Fruit fly (Drosophila melanogaster): Measurements from ENCODE around the gene CG33257.

Gene CG33257

DNA sequence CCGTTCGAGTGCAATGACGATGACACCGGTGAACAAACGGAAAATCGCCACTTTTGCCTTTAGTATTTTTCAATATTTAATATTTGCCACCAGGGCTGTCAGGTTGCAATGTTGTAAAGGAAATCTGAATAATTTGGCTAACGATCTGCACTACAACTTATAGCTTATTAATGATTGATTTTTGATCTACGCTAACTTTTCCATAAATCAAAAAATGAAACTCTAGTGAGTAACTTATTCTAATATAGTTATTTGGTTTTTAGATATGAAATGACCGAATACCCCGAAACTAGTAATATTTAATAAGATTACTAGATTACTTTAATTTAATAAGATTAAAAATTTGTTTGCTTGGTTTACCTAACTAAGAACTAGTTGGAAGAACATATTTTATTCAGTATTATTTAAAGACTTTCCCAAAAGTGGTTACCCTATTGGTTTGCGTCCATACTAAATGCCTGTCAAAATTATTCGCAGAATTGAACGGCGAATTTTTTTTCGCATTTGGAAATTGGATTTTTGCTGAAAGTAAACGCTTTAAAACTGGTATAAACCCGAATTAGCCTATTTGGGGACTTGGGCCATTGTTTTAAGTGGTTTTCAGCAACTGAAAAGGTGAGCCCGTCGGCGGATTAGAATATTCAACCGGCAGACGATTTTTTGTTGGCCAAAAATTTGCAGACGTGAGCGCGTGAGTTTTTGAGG lies 39.9 kb downstream of the CG33257 start, which contains the start of the genes Agpat3 and RAF2:
TSS of gene Agpat3 (minus strand) at position 78 of the 705 bp plus-strand sequence.
TSS of gene RAF2 (plus strand) at position 448 of the 705 bp plus-strand sequence.
- TF ChIP-seq ttk (optimal IDR thresholded peaks at IDR 0.05) (no peak), Myc (optimal IDR thresholded peaks at IDR 0.05) (no peak), h (optimal IDR thresholded peaks at IDR 0.05) (no peak)

DNA sequence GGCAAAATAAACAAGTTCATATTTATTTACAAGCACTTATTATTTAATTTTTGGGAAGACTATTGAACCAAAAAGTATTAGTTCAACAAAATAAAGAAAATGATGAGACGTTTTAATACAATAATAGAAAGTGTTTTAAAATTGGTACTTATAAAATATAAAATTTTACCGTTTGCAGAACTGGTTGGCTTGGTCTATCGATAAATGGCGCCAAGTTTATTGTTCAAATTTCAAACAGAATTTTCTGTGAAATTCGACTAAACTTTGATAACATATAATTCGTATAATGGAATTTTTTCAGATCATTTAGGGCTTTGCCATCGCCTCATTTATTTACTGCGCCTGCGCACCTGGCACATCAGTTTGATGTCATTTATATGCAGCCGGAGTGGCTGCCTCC lies 44.7 kb downstream of the CG33257 start:
- TF ChIP-seq Myc (optimal IDR thresholded peaks at IDR 0.05) (no peak), insv (optimal IDR thresholded peaks at IDR 0.05) (no peak), h (optimal IDR thresholded peaks at IDR 0.05) (no peak), psq (optimal IDR thresholded peaks at IDR 0.05) (no peak), ttk (optimal IDR thresholded peaks at IDR 0.05) (no peak), Sin3A (optimal IDR thresholded peaks at IDR 0.05) (no peak)

DNA sequence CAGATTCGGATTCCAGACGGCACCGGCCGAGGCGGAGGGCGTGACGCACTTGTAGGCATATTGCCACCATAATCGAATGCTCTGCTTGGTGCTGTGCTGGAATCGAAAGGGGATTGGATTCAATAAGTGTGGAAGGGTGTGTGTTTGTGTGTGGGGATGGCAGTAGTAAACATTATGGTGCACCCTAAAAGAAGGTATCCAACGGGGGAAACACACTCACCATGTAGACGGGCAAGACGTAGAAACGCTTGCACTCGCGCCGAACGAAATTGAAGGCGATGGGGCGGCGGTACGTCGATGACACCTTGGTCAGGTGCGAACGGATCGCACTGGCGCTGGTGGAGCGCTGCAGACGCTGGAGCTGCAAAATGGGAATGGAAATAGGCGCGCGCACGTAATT lies 45.1 kb downstream of the CG33257 start:
- TF ChIP-seq h (optimal IDR thresholded peaks at IDR 0.05): no peak
- TF ChIP-seq ttk (optimal IDR thresholded peaks at IDR 0.05): no peak
- TF ChIP-seq Myc (optimal IDR thresholded peaks at IDR 0.05): no peak
- TF ChIP-seq insv (optimal IDR thresholded peaks at IDR 0.05): no peak

DNA sequence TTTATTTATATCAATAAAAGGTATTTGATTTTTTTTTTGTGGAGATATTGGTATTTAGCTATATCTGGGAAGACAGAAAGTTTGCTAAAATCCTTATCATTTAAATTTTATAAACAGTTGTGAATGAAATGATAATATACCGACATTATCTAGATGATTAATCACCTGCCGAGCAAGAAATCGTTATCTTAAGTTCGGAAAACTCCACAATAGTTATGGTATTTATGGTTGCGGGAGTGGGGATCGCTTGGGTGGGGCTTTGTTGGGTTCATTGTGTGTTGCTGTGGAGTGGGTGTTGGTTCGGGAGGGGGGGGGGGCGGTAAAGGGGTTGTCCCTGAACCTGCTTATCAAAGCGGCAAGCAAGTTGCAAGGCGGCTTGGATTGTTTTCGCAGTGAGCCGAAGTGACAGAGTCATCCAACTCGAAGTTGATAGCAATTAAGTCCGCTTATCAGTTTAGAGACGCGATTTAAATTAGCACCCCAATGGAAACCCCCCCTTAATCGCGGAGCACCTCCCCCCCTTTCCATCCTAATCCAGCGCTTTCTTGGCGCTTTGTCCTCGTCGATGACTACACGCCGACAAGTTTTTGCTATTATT lies 46.2 kb downstream of the CG33257 start:
- TF ChIP-seq h (optimal IDR thresholded peaks at IDR 0.05) (no peak), Myc (optimal IDR thresholded peaks at IDR 0.05) (no peak), Sin3A (optimal IDR thresholded peaks at IDR 0.05) (no peak), psq (optimal IDR thresholded peaks at IDR 0.05) (no peak), ttk (optimal IDR thresholded peaks at IDR 0.05) (no peak), insv (optimal IDR thresholded peaks at IDR 0.05) (no peak)

DNA sequence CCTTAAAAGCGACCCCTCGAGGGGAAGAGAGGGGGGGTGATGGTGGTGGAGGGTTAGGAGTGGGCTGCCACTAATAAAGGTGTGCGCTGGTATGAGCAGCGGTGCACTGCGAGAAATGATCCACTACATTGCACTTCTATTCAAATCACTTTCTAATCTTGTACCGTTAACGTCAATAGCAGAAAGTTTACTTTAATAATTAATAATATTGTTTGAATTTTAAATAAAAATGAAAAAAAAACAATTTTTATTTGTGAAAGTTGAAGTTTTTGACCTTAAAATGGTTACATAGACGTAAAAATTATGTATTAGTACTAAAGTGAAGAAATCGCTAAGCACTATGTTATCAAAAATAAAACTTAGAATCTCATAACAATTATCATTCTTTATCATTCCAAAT lies 46.8 kb downstream of the CG33257 start:
- TF ChIP-seq ttk (optimal IDR thresholded peaks at IDR 0.05) (no peak), Sin3A (optimal IDR thresholded peaks at IDR 0.05) (no peak), psq (optimal IDR thresholded peaks at IDR 0.05) (no peak), h (optimal IDR thresholded peaks at IDR 0.05) (no peak), Myc (optimal IDR thresholded peaks at IDR 0.05) (no peak), insv (optimal IDR thresholded peaks at IDR 0.05) (no peak)

DNA sequence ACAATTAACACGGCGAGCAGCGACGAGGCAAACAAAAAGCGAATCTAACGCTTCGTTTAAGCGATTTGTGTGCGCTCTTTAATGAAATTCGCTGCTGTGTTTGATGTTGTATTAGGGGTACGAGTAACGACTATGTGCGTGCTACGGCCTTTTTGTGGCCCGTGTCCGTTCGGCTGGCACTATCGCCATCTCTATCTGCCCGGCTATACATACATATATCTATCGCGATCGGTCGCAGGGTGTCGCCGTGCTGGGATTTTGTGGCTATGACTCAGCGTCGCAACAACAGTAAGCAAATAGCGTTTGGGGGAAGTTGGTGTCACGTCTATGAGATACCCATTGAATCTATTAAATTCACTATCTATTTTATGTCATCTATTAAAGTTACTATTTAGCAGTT lies 47.6 kb downstream of the CG33257 start:
- no peak for TF ChIP-seq ttk (optimal IDR thresholded peaks at IDR 0.05)
- no peak for TF ChIP-seq insv (optimal IDR thresholded peaks at IDR 0.05)
- no peak for TF ChIP-seq Myc (optimal IDR thresholded peaks at IDR 0.05)
- TF ChIP-seq h (optimal IDR thresholded peaks at IDR 0.05): no peak

DNA sequence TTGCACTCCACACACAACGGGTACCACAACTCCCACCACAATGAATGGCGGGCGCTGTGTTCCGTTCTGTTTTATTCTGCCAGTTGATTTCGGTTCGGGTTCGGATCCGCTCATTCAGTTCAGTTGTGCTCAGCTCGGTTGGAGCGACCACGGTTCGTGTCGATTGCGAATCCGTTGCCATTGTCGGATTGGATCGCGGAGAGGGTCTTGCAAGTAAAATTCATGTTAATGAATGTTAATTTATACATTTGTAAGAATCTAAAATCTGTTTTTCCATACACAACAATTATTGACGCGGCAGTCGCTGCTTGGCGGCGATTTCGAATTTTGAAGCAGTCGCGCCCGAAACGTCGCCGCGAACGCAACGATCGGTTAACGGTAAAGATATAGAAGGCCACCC lies 48.4 kb downstream of the CG33257 start, which contains the start of gene Gagr:
TSS of gene Gagr (plus strand) at position 81 of the 400 bp plus-strand sequence.
- no peak for TF ChIP-seq Sin3A (optimal IDR thresholded peaks at IDR 0.05)
- no peak for TF ChIP-seq psq (optimal IDR thresholded peaks at IDR 0.05)
- TF ChIP-seq h (optimal IDR thresholded peaks at IDR 0.05): no peak
- no peak for TF ChIP-seq insv (optimal IDR thresholded peaks at IDR 0.05)
- no peak for TF ChIP-seq Myc (optimal IDR thresholded peaks at IDR 0.05)
- TF ChIP-seq ttk (optimal IDR thresholded peaks at IDR 0.05): no peak
